Fruit fly (Drosophila melanogaster): ENCODE results near the gene pins.
A peak's percentile ranks its signal among the peaks of the same experiment; 100 is the strongest.

The pins gene

DNA sequence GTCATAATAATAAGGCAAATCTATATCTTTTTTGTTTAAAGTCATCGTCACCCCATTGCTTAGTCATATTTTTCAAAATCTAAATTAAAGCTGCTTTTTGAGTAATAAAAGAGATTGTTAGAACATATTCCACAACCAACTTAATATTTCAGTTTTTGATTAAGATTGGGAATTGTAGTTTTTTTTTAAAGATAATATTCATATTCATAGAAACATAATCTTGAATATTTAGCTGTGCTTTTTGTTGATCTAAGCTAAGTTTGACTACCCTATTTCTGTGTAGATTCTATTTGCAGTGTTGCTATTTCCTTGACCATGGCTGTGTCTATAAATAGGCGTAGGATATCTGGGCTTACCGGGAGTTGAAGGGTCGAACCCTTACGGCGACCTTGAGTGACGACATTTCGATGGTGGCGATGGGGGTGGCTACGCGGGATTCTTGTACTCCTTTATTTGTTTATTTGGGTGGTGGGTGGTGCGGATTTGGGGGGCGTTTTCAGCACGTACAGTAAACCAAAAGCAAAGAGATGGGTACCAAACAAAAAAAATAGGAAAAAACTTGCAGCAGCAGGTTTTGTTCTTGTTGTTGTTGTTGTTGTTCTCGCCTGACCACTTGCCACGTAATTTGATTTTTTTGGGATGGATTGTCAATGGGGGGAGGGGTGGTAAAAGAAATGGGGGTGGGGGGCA, 24.5 kb upstream of the pins start (continued):
- TF ChIP-seq CG10267 (tag; optimal IDR thresholded peaks at IDR 0.05) (peak; percentile 21), eyg (GFP tag; optimal IDR thresholded peaks at IDR 0.05) (no peak), zen (tag; optimal IDR thresholded peaks at IDR 0.05) (no peak), CG31388 (GFP tag; optimal IDR thresholded peaks at IDR 0.05) (no peak), Sry-δ (GFP tag; optimal IDR thresholded peaks at IDR 0.05) (no peak), bsh (GFP tag; optimal IDR thresholded peaks at IDR 0.05) (peak in 1 of 2 experiments; percentile 25), CG12155 (GFP tag; optimal IDR thresholded peaks at IDR 0.05) (no peak), CG8924 (tag; optimal IDR thresholded peaks at IDR 0.05) (no peak), CG11456 (GFP tag; IDR thresholded peaks at IDR 0.05) (no peak), CG11696 (GFP tag; IDR thresholded peaks at IDR 0.05) (peak; percentile 88), CG17568 (GFP tag; optimal IDR thresholded peaks at IDR 0.05) (no peak), CG6689 (GFP tag; IDR thresholded peaks at IDR 0.05) (no peak), Hsf (GFP tag; optimal IDR thresholded peaks at IDR 0.05) (no peak), sob (GFP tag; IDR thresholded peaks at IDR 0.05) (no peak), kay (GFP tag; optimal IDR thresholded peaks at IDR 0.05) (no peak), NfI (GFP tag; optimal IDR thresholded peaks at IDR 0.05) (no peak), Hr39 (optimal IDR thresholded peaks at IDR 0.05) (no peak), HLHmδ (GFP tag; optimal IDR thresholded peaks at IDR 0.05) (no peak), Dad (GFP tag; optimal IDR thresholded peaks at IDR 0.05) (no peak), CG18011 (GFP tag; optimal IDR thresholded peaks at IDR 0.05) (no peak), Bgb (GFP tag; IDR thresholded peaks at IDR 0.05; ENCODE audit: partially characterized antibody) (no peak), phol (tag; optimal IDR thresholded peaks at IDR 0.05) (peak; percentile 44), trem (tag; optimal IDR thresholded peaks at IDR 0.05) (no peak), nerfin-2 (GFP tag; IDR thresholded peaks at IDR 0.05; ENCODE audit: partially characterized antibody) (no peak), CG16813 (GFP tag; IDR thresholded peaks at IDR 0.05; ENCODE audit: partially characterized antibody) (0 out of 3 replicates have a peak, but pooled peaks have one; percentile 7), CG12659 (GFP tag; optimal IDR thresholded peaks at IDR 0.05) (no peak), MBD-R2 (GFP tag; IDR thresholded peaks at IDR 0.05) (no peak), CG15269 (tag; optimal IDR thresholded peaks at IDR 0.05) (no peak), ham (GFP tag; IDR thresholded peaks at IDR 0.05) (no peak), ERR (GFP tag; optimal IDR thresholded peaks at IDR 0.05) (no peak), D19B (GFP tag; optimal IDR thresholded peaks at IDR 0.05) (no peak), CG6813 (GFP tag; optimal IDR thresholded peaks at IDR 0.05) (no peak), CG12071 (GFP tag; optimal IDR thresholded peaks at IDR 0.05) (no peak), Mad (GFP tag; optimal IDR thresholded peaks at IDR 0.05) (no peak), sens (GFP tag) (peak; percentile 74), ab (GFP tag; optimal IDR thresholded peaks at IDR 0.05) (no peak), fru (optimal IDR thresholded peaks at IDR 0.05) (no peak), CG17829 (tag; optimal IDR thresholded peaks at IDR 0.05) (no peak), Ets97D (GFP tag; optimal IDR thresholded peaks at IDR 0.05) (no peak), gro (GFP tag; optimal IDR thresholded peaks at IDR 0.05) (no peak), mam (GFP tag; optimal IDR thresholded peaks at IDR 0.05) (no peak), pum (GFP tag; optimal IDR thresholded peaks at IDR 0.05) (no peak), tgo (GFP tag; IDR thresholded peaks at IDR 0.05) (no peak), chm (GFP tag; IDR thresholded peaks at IDR 0.05) (0 out of 2 replicates have a peak, but pooled peaks have one; percentile 6), crc (GFP tag; optimal IDR thresholded peaks at IDR 0.05) (no peak), row (GFP tag; IDR thresholded peaks at IDR 0.05) (no peak), slou (GFP tag; optimal IDR thresholded peaks at IDR 0.05) (no peak), bab2 (GFP tag; optimal IDR thresholded peaks at IDR 0.05) (no peak), gce (GFP tag; IDR thresholded peaks at IDR 0.05) (0 out of 3 replicates have a peak, but pooled peaks have one; percentile 25), bbx (GFP tag; IDR thresholded peaks at IDR 0.05; ENCODE audit: partially characterized antibody) (0 out of 2 replicates have a peak, but pooled peaks have one; percentile 32), CG13296 (GFP tag; optimal IDR thresholded peaks at IDR 0.05) (no peak)

Measured in whole organism, embryonic.